Worm (Caenorhabditis elegans) whole organism, early embryonic: ENCODE results near the gene F46E10.3.
A peak's percentile ranks its signal among the peaks of the same experiment; 100 is the strongest.

Source experiments
- B0310.2 ChIP-seq: sonication (generic microtip); optimal IDR thresholded peaks from 2 replicates; lab custom pipeline; 2016; ENCODE audit warnings: mild to moderate bottlenecking, missing genetic modification characterization, missing compliant biosample characterization
- F13C5.2 ChIP-seq: sonication (generic microtip); optimal IDR thresholded peaks from 2 replicates; lab custom pipeline; 2017; ENCODE audit warnings: mild to moderate bottlenecking, missing genetic modification characterization, inconsistent platforms, missing compliant biosample characterization
- aly-1 ChIP-seq: sonication (generic microtip); optimal IDR thresholded peaks from 2 replicates; lab custom pipeline; 2016; ENCODE audit warnings: missing genetic modification characterization, missing compliant biosample characterization
- ama-1 ChIP-seq: fragments of 150-350 bp; optimal IDR thresholded peaks from 2 replicates; lab custom pipeline; 2014
- ceh-13 ChIP-seq: fragments of 200-800 bp; sonication (Bioruptor generic); optimal IDR thresholded peaks from 2 replicates; lab custom pipeline; 2018; ENCODE audit warnings: mild to moderate bottlenecking, missing genetic modification characterization, missing compliant biosample characterization
- ceh-36 ChIP-seq: sonication (generic microtip); optimal IDR thresholded peaks from 2 replicates; lab custom pipeline; 2016; ENCODE audit warnings: missing genetic modification characterization, inconsistent platforms, missing compliant biosample characterization
- ets-7 ChIP-seq: sonication (generic microtip); optimal IDR thresholded peaks from 2 replicates; lab custom pipeline; 2016; ENCODE audit warnings: missing genotype, missing genetic modification characterization, missing compliant biosample characterization
- flt-1 ChIP-seq: fragments of 200-800 bp; sonication (Bioruptor generic); IDR thresholded peaks from 2 replicates; pipeline ENCODE4 v1.3.6; 2022; ENCODE audit warnings: missing genetic modification characterization, missing compliant biosample characterization
- hmbx-1 ChIP-seq: sonication (generic microtip); optimal IDR thresholded peaks from 2 replicates; lab custom pipeline; 2016; ENCODE audit warnings: mild to moderate bottlenecking, missing genetic modification characterization, missing compliant biosample characterization
- hmg-4 ChIP-seq: fragments of 200-800 bp; sonication (Bioruptor generic); optimal IDR thresholded peaks from 2 replicates; lab custom pipeline; 2018; ENCODE audit warnings: mild to moderate bottlenecking, missing genetic modification characterization, missing compliant biosample characterization
- hnd-1 ChIP-seq: sonication (generic microtip); optimal IDR thresholded peaks from 2 replicates; lab custom pipeline; 2016; ENCODE audit warnings: missing genetic modification characterization, missing compliant biosample characterization
- pes-1 ChIP-seq: fragments of 200-800 bp; sonication (Bioruptor generic); IDR thresholded peaks from 2 replicates; pipeline ENCODE4 v1.3.6; 2022; ENCODE audit warnings: missing genetic modification reagents, missing genetic modification characterization, missing compliant biosample characterization
- scrt-1 ChIP-seq: fragments of 200-800 bp; sonication (Bioruptor generic); IDR thresholded peaks from 2 replicates; pipeline ENCODE4 v1.3.6; 2022; ENCODE audit warnings: missing genetic modification characterization, missing compliant biosample characterization
- sea-1 ChIP-seq: fragments of 200-800 bp; sonication (Bioruptor generic); conservative IDR thresholded peaks from 2 replicates; pipeline ENCODE4 v1.3.6; 2022; ENCODE audit warnings: missing genetic modification characterization, missing compliant biosample characterization
- tbx-11 ChIP-seq: fragments of 200-800 bp; sonication (Bioruptor generic); IDR thresholded peaks from 2 replicates; pipeline ENCODE4 v1.3.6; 2022; ENCODE audit warnings: missing genetic modification characterization, missing compliant biosample characterization
- tbx-37 ChIP-seq: fragments of 200-800 bp; sonication (Bioruptor generic); conservative IDR thresholded peaks from 2 replicates; pipeline ENCODE4 v1.3.6; 2022; ENCODE audit warnings: missing genetic modification reagents, missing genetic modification characterization, missing compliant biosample characterization
- tra-4 ChIP-seq: sonication (generic microtip); optimal IDR thresholded peaks from 2 replicates; lab custom pipeline; 2017; ENCODE audit warnings: missing genetic modification characterization, missing compliant biosample characterization

Gene F46E10.3

DNA sequence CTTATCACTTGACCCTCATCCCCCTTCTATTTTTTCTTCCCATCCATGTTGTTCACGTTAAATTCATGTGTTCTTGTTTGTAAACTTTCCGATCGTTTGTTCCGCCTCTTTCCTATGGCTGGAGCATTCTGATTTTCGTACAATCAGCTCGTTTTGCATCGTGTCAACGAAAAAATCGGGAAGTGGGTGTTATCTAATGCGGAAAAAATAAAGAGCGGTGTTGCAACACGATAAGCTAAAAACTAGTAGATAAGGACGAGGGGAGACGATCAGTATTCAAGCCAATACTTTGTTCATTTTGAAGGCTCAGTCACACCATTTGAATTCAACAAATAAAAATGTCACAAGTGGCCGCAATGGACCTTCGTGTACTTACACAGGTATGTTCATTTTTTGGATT is 6.7 kb downstream of the F46E10.3 start, which contains the start of gene acs-1:
Gene acs-1, plus strand, starts transcription at position 233 of the 400 bp plus-strand sequence.
- TF ChIP-seq pes-1 (GFP tag; lab: Robert Waterston, UW) (no peak), B0310.2 (tag; lab: Kevin White, UChicago) (no peak), tra-4 (tag; lab: Kevin White, UChicago) (no peak), hmbx-1 (tag; lab: Kevin White, UChicago) (no peak), tbx-11 (GFP tag; lab: Robert Waterston, UW) (no peak), hmg-4 (GFP tag; lab: Kevin White, UChicago) (no peak)

DNA sequence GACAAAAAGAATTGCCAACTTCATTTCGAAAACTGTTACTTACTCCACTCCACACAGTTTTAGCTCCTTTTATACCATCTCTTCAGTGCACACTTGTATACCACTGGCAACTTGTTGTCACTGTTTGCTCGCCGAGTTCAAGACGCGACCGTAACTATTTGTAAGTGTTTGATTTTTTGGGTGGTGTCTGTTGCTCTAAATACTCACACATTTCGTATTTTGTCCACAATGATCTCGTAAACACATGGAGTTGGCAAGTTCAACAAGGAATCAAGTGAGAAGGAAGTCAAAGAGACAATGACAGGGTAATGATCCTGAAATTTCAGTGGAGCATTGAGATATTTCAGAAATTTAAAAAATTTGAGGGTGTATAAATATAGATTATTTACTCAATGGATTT is 14.9 kb downstream of the F46E10.3 start, which contains the start of gene hpo-26:
Gene hpo-26, minus strand, starts transcription at position 31 of the 400 bp plus-strand sequence.
- TF ChIP-seq ets-7 (tag; lab: Kevin White, UChicago): no peak
- TF ChIP-seq tbx-37 (GFP tag; lab: Robert Waterston, UW): no peak
- no peak for TF ChIP-seq tbx-11 (GFP tag; lab: Robert Waterston, UW)
- no peak for TF ChIP-seq ceh-13 (GFP tag; lab: Kevin White, UChicago)
- TF ChIP-seq flt-1 (GFP tag; lab: Robert Waterston, UW): no peak
- no peak for TF ChIP-seq ceh-36 (tag; lab: Kevin White, UChicago)
- TF ChIP-seq hmg-4 (GFP tag; lab: Kevin White, UChicago): no peak
- no peak for TF ChIP-seq tra-4 (tag; lab: Kevin White, UChicago)
- no peak for TF ChIP-seq hmbx-1 (tag; lab: Kevin White, UChicago)
- no peak for TF ChIP-seq scrt-1
- TF ChIP-seq aly-1: no peak
- TF ChIP-seq B0310.2 (tag; lab: Kevin White, UChicago): no peak
- TF ChIP-seq F13C5.2 (tag; lab: Kevin White, UChicago): no peak
- no peak for TF ChIP-seq pes-1 (GFP tag; lab: Robert Waterston, UW)

DNA sequence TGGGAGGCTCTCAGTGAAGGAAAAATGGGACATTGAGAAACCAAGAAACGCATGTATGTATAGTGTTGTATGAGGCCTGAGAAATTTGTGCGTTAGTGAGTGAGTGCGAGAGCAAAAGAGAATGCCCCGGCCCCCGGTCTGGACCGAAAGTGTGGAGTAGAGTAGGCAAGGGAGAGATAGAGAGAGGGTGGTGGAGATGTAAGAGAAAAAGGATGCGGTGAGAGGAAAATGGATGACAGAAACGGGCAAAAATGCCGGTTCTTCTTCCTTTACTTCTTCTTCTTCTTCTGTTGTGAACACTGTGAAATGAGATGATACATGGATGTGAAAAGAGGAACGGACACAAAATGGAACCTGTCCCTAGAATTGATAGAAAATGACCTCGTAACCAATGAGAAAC is 20.2 kb downstream of the F46E10.3 start:
- TF ChIP-seq aly-1 (peak; percentile 5), ceh-13 (GFP tag; lab: Kevin White, UChicago) (no peak), hmg-4 (GFP tag; lab: Kevin White, UChicago) (peak; percentile 17)

ce11 chrV:6541875-6542274 is 23.8 kb downstream of the F46E10.3 start:
- TF ChIP-seq hnd-1 (tag; lab: Kevin White, UChicago): no peak
- TF ChIP-seq hmg-4 (GFP tag; lab: Kevin White, UChicago): peak; percentile 11
- TF ChIP-seq tra-4 (tag; lab: Kevin White, UChicago): no peak

DNA sequence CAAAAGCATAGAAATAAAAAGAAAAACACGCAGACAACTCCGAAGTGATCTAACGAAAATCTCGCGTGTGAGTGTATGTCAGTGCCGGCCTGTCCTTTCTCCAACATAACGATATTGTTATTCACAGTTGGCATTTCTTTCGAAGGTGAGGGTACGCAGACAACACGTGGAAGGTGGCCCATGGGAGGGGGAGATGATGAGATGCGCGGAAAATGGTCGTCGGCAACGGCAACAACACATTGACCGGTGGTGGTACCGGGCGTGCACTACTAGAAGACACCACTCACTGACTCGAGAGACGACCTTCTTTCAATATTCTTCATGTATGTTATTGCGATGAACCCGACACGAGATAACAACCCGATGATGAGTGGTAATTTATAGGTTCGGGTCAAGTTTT is 26.9 kb downstream of the F46E10.3 start:
- TF ChIP-seq hnd-1 (tag; lab: Kevin White, UChicago): no peak
- no peak for TF ChIP-seq tbx-11 (GFP tag; lab: Robert Waterston, UW)
- no peak for TF ChIP-seq pes-1 (GFP tag; lab: Robert Waterston, UW)
- TF ChIP-seq F13C5.2 (tag; lab: Kevin White, UChicago): no peak
- no peak for TF ChIP-seq B0310.2 (tag; lab: Kevin White, UChicago)
- peak; percentile 35 for TF ChIP-seq hmg-4 (GFP tag; lab: Kevin White, UChicago)
- TF ChIP-seq sea-1 (GFP tag; lab: Robert Waterston, UW): no peak

DNA sequence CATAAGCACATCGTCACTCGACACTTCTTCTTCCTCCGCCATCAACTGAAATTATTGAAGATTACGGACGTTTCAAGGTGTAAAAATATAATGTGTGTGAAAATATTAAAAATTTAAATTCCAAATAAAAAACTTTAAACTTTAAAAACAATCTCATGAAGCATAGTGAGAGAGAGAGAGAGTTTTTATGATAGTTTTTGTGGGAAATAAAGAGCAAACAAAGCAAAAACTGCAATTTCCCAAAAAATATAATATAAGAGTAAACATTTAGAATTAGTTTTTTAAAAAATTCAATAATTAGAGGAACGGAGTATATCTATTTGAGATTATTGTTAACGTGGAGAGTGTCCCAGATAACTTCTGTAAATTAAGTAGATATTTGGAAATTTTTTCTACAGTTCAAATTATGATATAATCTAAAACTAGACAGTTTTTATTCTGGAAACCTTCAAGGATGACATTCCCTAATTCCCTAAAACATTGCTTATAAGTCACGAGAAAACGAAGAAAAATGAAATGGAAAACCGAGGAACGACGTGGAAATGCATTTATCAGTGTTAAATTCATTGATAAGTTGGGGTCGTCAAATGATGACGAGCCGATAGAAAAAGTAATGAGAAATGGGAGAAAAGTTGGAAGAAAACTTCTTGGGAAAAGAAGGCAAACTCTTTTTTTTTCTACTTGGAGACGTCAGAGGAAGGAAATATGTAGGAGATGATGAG is 28.5 kb downstream of the F46E10.3 start, which contains the start of gene dre-1:
Gene dre-1, minus strand, starts transcription at position 51 of the 722 bp plus-strand sequence.
- TF ChIP-seq sea-1 (GFP tag; lab: Robert Waterston, UW) (no peak), ceh-13 (GFP tag; lab: Kevin White, UChicago) (no peak), pes-1 (GFP tag; lab: Robert Waterston, UW) (no peak), F13C5.2 (tag; lab: Kevin White, UChicago) (no peak), ama-1 (lab: Kevin White, UChicago) (no peak), hmg-4 (GFP tag; lab: Kevin White, UChicago) (no peak), scrt-1 (no peak), hnd-1 (tag; lab: Kevin White, UChicago) (no peak), B0310.2 (tag; lab: Kevin White, UChicago) (no peak)

ce11 chrV:6548309-6548708 is 30.2 kb downstream of the F46E10.3 start:
- TF ChIP-seq hmbx-1 (tag; lab: Kevin White, UChicago) (no peak), pes-1 (GFP tag; lab: Robert Waterston, UW) (no peak), ets-7 (tag; lab: Kevin White, UChicago) (no peak), tbx-11 (GFP tag; lab: Robert Waterston, UW) (no peak), hmg-4 (GFP tag; lab: Kevin White, UChicago) (no peak), scrt-1 (no peak), ceh-36 (tag; lab: Kevin White, UChicago) (no peak), sea-1 (GFP tag; lab: Robert Waterston, UW) (no peak), aly-1 (no peak), F13C5.2 (tag; lab: Kevin White, UChicago) (no peak), flt-1 (GFP tag; lab: Robert Waterston, UW) (no peak), ceh-13 (GFP tag; lab: Kevin White, UChicago) (no peak), tbx-37 (GFP tag; lab: Robert Waterston, UW) (no peak), B0310.2 (tag; lab: Kevin White, UChicago) (no peak), hnd-1 (tag; lab: Kevin White, UChicago) (no peak), tra-4 (tag; lab: Kevin White, UChicago) (no peak), ama-1 (lab: Kevin White, UChicago) (no peak)
